Worm (Caenorhabditis elegans) whole organism, early embryonic: ENCODE data around the gene Y105C5A.1274.
"Not testable (repeated sequence)": the region's sequence is repeated elsewhere in the genome, so short reads cannot be mapped to it uniquely, and the experiment has no call there.

ENCODE experiments used
- F13C5.2 ChIP-seq: sonication (generic microtip); optimal IDR thresholded peaks from 2 replicates; lab custom pipeline; 2017; ENCODE audit warnings: mild to moderate bottlenecking, missing genetic modification characterization, inconsistent platforms, missing compliant biosample characterization
- ama-1 ChIP-seq: fragments of 150-350 bp; optimal IDR thresholded peaks from 2 replicates; lab custom pipeline; 2014
- ceh-13 ChIP-seq: fragments of 200-800 bp; sonication (Bioruptor generic); optimal IDR thresholded peaks from 2 replicates; lab custom pipeline; 2018; ENCODE audit warnings: mild to moderate bottlenecking, missing genetic modification characterization, missing compliant biosample characterization
- ceh-36 ChIP-seq: sonication (generic microtip); optimal IDR thresholded peaks from 2 replicates; lab custom pipeline; 2016; ENCODE audit warnings: missing genetic modification characterization, inconsistent platforms, missing compliant biosample characterization
- ets-7 ChIP-seq: sonication (generic microtip); optimal IDR thresholded peaks from 2 replicates; lab custom pipeline; 2016; ENCODE audit warnings: missing genotype, missing genetic modification characterization, missing compliant biosample characterization
- flt-1 ChIP-seq: fragments of 200-800 bp; sonication (Bioruptor generic); IDR thresholded peaks from 2 replicates; pipeline ENCODE4 v1.3.6; 2022; ENCODE audit warnings: missing genetic modification characterization, missing compliant biosample characterization
- hmbx-1 ChIP-seq: sonication (generic microtip); optimal IDR thresholded peaks from 2 replicates; lab custom pipeline; 2016; ENCODE audit warnings: mild to moderate bottlenecking, missing genetic modification characterization, missing compliant biosample characterization
- hmg-4 ChIP-seq: fragments of 200-800 bp; sonication (Bioruptor generic); optimal IDR thresholded peaks from 2 replicates; lab custom pipeline; 2018; ENCODE audit warnings: mild to moderate bottlenecking, missing genetic modification characterization, missing compliant biosample characterization
- hnd-1 ChIP-seq: sonication (generic microtip); optimal IDR thresholded peaks from 2 replicates; lab custom pipeline; 2016; ENCODE audit warnings: missing genetic modification characterization, missing compliant biosample characterization
- pes-1 ChIP-seq: fragments of 200-800 bp; sonication (Bioruptor generic); IDR thresholded peaks from 2 replicates; pipeline ENCODE4 v1.3.6; 2022; ENCODE audit warnings: missing genetic modification reagents, missing genetic modification characterization, missing compliant biosample characterization
- sea-1 ChIP-seq: fragments of 200-800 bp; sonication (Bioruptor generic); conservative IDR thresholded peaks from 2 replicates; pipeline ENCODE4 v1.3.6; 2022; ENCODE audit warnings: missing genetic modification characterization, missing compliant biosample characterization
- tbx-37 ChIP-seq: fragments of 200-800 bp; sonication (Bioruptor generic); conservative IDR thresholded peaks from 2 replicates; pipeline ENCODE4 v1.3.6; 2022; ENCODE audit warnings: missing genetic modification reagents, missing genetic modification characterization, missing compliant biosample characterization
- tra-4 ChIP-seq: sonication (generic microtip); optimal IDR thresholded peaks from 2 replicates; lab custom pipeline; 2017; ENCODE audit warnings: missing genetic modification characterization, missing compliant biosample characterization

DNA sequence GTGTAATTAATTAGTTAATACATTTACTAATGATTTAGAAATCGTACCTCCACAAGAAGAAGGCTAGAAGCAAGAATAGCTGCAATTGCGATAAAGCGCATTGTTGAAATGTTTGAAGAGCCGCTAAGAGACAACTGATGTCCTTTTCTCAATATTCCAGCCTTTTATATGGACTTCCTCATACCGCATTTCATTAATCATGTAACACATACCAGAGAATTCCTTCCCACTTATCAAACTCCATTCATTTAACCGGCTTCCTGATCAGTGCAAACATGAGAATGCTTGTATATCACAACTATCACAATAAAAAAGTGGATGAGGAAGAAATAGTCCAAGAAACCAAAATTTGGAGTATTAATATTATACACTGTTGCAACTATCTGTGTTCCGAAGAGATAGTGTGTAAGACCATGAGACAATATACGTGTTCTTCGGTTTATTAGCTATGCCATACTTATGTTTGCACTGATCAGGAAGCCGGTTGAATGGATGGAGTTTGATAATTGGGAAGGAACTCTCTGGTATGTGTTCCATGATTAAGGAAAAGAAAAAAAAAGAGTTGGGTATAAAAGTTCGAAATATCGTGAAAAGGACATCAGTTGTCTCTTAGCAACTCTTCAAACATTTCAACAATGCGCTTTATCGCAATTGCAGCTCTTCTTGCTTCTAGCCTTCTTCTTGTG is 39.5 kb upstream of the Y105C5A.1274 start, which contains the start of the genes pqn-78 and pqn-79:
- not testable (repeated sequence) for TF ChIP-seq ama-1 (lab: Kevin White, UChicago); hnd-1; tra-4 (tag; lab: Kevin White, UChicago); tbx-37; F13C5.2 (tag; lab: Kevin White, UChicago); flt-1; pes-1 (GFP tag; lab: Robert Waterston, UW); sea-1 (GFP tag; lab: Robert Waterston, UW); ceh-13; ceh-36 (tag; lab: Kevin White, UChicago); hmg-4 (GFP tag; lab: Kevin White, UChicago); ets-7; hmbx-1 (tag; lab: Kevin White, UChicago)
